Fruit fly (Drosophila melanogaster) whole organism, embryonic: ENCODE results near the gene CG7906.

ENCODE experiments used
- CG10209 ChIP-seq: fragments of 200-800 bp; sonication (Bioruptor generic); optimal IDR thresholded peaks from 3 replicates; lab custom pipeline; 2017; ENCODE audit warnings: missing biosample characterization, mild to moderate bottlenecking, missing genetic modification characterization, missing genetic modification reagents
- CG10321 ChIP-seq: fragments of 200-800 bp; sonication (Bioruptor generic); IDR thresholded peaks from 2 replicates; pipeline ENCODE4 v1.3.6; 2022; ENCODE audit warnings: missing biosample characterization, missing genetic modification characterization
- CG10543 ChIP-seq: fragments of 200-800 bp; sonication (Bioruptor generic); optimal IDR thresholded peaks from 3 replicates; lab custom pipeline; 2017; ENCODE audit warnings: missing biosample characterization, mild to moderate bottlenecking, missing genetic modification characterization, moderate library complexity
- CG11560 ChIP-seq: fragments of 200-800 bp; sonication (Bioruptor generic); IDR thresholded peaks from 3 replicates; pipeline ENCODE4 v1.3.6; 2022; ENCODE audit warnings: missing biosample characterization, missing genetic modification characterization
- CG12071 ChIP-seq: fragments of 200-800 bp; sonication (Bioruptor generic); optimal IDR thresholded peaks from 3 replicates; lab custom pipeline; 2018; ENCODE audit warnings: missing biosample characterization, mild to moderate bottlenecking, missing genetic modification characterization
- CG14014 ChIP-seq: fragments of 200-800 bp; sonication (Bioruptor generic); IDR thresholded peaks from 2 replicates; pipeline ENCODE4 v1.3.6; 2022; ENCODE audit warnings: missing biosample characterization, missing genetic modification characterization
- CG14441 ChIP-seq: fragments of 200-800 bp; sonication (Bioruptor generic); IDR thresholded peaks from 2 replicates; pipeline ENCODE4 v1.3.6; 2022; ENCODE audit warnings: missing biosample characterization, missing genetic modification characterization
- CG15479 ChIP-seq: fragments of 200-800 bp; sonication (Bioruptor generic); optimal IDR thresholded peaks from 3 replicates; lab custom pipeline; 2019; ENCODE audit warnings: missing biosample characterization, mild to moderate bottlenecking, missing genetic modification characterization, moderate library complexity
- CG17359 ChIP-seq: fragments of 200-800 bp; sonication (Bioruptor generic); optimal IDR thresholded peaks from 3 replicates; lab custom pipeline; 2018; ENCODE audit warnings: missing biosample characterization, mild to moderate bottlenecking, missing genetic modification characterization, moderate library complexity
- CG18011 ChIP-seq: fragments of 200-800 bp; sonication (Bioruptor generic); optimal IDR thresholded peaks from 2 replicates; lab custom pipeline; 2017; ENCODE audit warnings: missing biosample characterization, missing genetic modification characterization, mild to moderate bottlenecking, moderate library complexity, missing genotype
- CG18262 ChIP-seq: fragments of 200-800 bp; optimal IDR thresholded peaks from 3 replicates; lab custom pipeline; 2019; ENCODE audit warnings: missing biosample characterization, mild to moderate bottlenecking, missing genetic modification characterization, moderate library complexity
- CG2129 ChIP-seq: fragments of 200-800 bp; sonication (Bioruptor generic); IDR thresholded peaks from 2 replicates; pipeline ENCODE4 v1.3.6; 2022; ENCODE audit warnings: missing biosample characterization, missing genetic modification characterization; ENCODE audit not compliant: partially characterized antibody
- CG33557 ChIP-seq: fragments of 200-800 bp; sonication (Bioruptor generic); optimal IDR thresholded peaks from 2 replicates; lab custom pipeline; 2019; ENCODE audit warnings: missing biosample characterization, mild to moderate bottlenecking, missing genetic modification characterization, moderate library complexity
- CG34376 ChIP-seq: fragments of 200-800 bp; sonication (Bioruptor generic); optimal IDR thresholded peaks from 2 replicates; lab custom pipeline; 2018; ENCODE audit warnings: missing biosample characterization, mild to moderate bottlenecking, missing genetic modification characterization
- CG3995 ChIP-seq: fragments of 200-800 bp; sonication (Bioruptor generic); optimal IDR thresholded peaks from 3 replicates; lab custom pipeline; 2016; ENCODE audit warnings: missing biosample characterization, missing genetic modification characterization
- CG4404 ChIP-seq: fragments of 200-800 bp; sonication (Bioruptor generic); IDR thresholded peaks from 2 replicates; pipeline ENCODE4 v1.3.6; 2022; ENCODE audit warnings: missing biosample characterization, missing genetic modification characterization
- CG4424 ChIP-seq: fragments of 200-800 bp; sonication (Bioruptor generic); optimal IDR thresholded peaks from 3 replicates; lab custom pipeline; 2016; ENCODE audit warnings: missing biosample characterization, missing genetic modification characterization
- CG6689 ChIP-seq: fragments of 200-800 bp; sonication (Bioruptor generic); IDR thresholded peaks from 2 replicates; pipeline ENCODE4 v1.3.6; 2022; ENCODE audit warnings: missing biosample characterization, missing genetic modification characterization
- CG9437 ChIP-seq: fragments of 200-800 bp; sonication (Bioruptor generic); optimal IDR thresholded peaks from 2 replicates; lab custom pipeline; 2018; ENCODE audit warnings: missing biosample characterization, mild to moderate bottlenecking, missing genetic modification characterization
- Ets97D ChIP-seq: fragments of 200-800 bp; sonication (Bioruptor generic); optimal IDR thresholded peaks from 3 replicates; lab custom pipeline; 2016; ENCODE audit warnings: missing biosample characterization, missing genetic modification characterization
- GATAe ChIP-seq: fragments of 200-800 bp; sonication (Bioruptor generic); conservative IDR thresholded peaks from 2 replicates; pipeline ENCODE4 v1.3.6; 2022; ENCODE audit warnings: missing biosample characterization, missing genetic modification characterization
- HLHmδ ChIP-seq: fragments of 200-800 bp; sonication (Bioruptor generic); optimal IDR thresholded peaks from 2 replicates; lab custom pipeline; 2018; ENCODE audit warnings: missing biosample characterization, mild to moderate bottlenecking, missing genetic modification characterization, moderate library complexity
- Hand ChIP-seq: fragments of 200-800 bp; sonication (Bioruptor generic); optimal IDR thresholded peaks from 2 replicates; lab custom pipeline; 2017; ENCODE audit warnings: mild to moderate bottlenecking, missing biosample characterization, missing genetic modification reagents, missing genetic modification characterization
- MESR4 ChIP-seq: fragments of 200-800 bp; sonication (Bioruptor generic); optimal IDR thresholded peaks from 2 replicates; lab custom pipeline; 2018; ENCODE audit warnings: missing biosample characterization, mild to moderate bottlenecking, missing genetic modification characterization, moderate library complexity
- Myb ChIP-seq: fragments of 200-800 bp; sonication (Bioruptor generic); optimal IDR thresholded peaks from 2 replicates; lab custom pipeline; 2016; ENCODE audit warnings: missing biosample characterization, missing genetic modification characterization
- NK7.1 ChIP-seq: fragments of 200-800 bp; sonication (Bioruptor generic); optimal IDR thresholded peaks from 3 replicates; lab custom pipeline; 2016; ENCODE audit warnings: missing biosample characterization, missing genetic modification characterization
- Nf-YC ChIP-seq: fragments of 200-800 bp; optimal IDR thresholded peaks from 3 replicates; lab custom pipeline; 2019; ENCODE audit warnings: missing biosample characterization, mild to moderate bottlenecking, missing genetic modification characterization, moderate library complexity
- Pdp1 ChIP-seq, 2 experiments: fragments of 200-800 bp; sonication (Bioruptor generic); optimal IDR thresholded peaks; 3 replicates each; lab custom pipeline; 2016; ENCODE audit warnings: missing biosample characterization in 2 of 2, missing genetic modification characterization in 2 of 2, mild to moderate bottlenecking in 1 of 2, moderate library complexity in 1 of 2
- Poxn ChIP-seq: fragments of 200-800 bp; sonication (Bioruptor generic); IDR thresholded peaks from 2 replicates; pipeline ENCODE4 v1.3.6; 2022; ENCODE audit warnings: missing biosample characterization, missing genetic modification characterization
- Rfx ChIP-seq: fragments of 200-800 bp; sonication (Bioruptor generic); IDR thresholded peaks from 2 replicates; pipeline ENCODE4 v1.3.6; 2022; ENCODE audit warnings: missing biosample characterization, missing genetic modification characterization
- Sox100B ChIP-seq: fragments of 200-800 bp; sonication (Bioruptor generic); optimal IDR thresholded peaks from 3 replicates; lab custom pipeline; 2018; ENCODE audit warnings: missing biosample characterization, mild to moderate bottlenecking, missing genetic modification characterization
- ase ChIP-seq: fragments of 200-800 bp; sonication (Bioruptor generic); IDR thresholded peaks from 3 replicates; pipeline ENCODE4 v1.3.6; 2022; ENCODE audit warnings: missing biosample characterization, missing genetic modification characterization
- az2 ChIP-seq: fragments of 200-800 bp; sonication (Bioruptor generic); optimal IDR thresholded peaks from 3 replicates; lab custom pipeline; 2016; ENCODE audit warnings: missing biosample characterization, missing genetic modification characterization
- bbx ChIP-seq: fragments of 200-800 bp; sonication (Bioruptor generic); IDR thresholded peaks from 2 replicates; pipeline ENCODE4 v1.3.6; 2022; ENCODE audit warnings: missing biosample characterization, missing genetic modification characterization; ENCODE audit not compliant: partially characterized antibody
- crol ChIP-seq: fragments of 200-800 bp; sonication (Bioruptor generic); IDR thresholded peaks from 2 replicates; pipeline ENCODE4 v1.3.6; 2022; ENCODE audit warnings: missing biosample characterization, missing genetic modification characterization
- cwo ChIP-seq: fragments of 200-800 bp; sonication (Bioruptor generic); optimal IDR thresholded peaks from 3 replicates; lab custom pipeline; 2017; ENCODE audit warnings: missing biosample characterization, missing genetic modification characterization, mild to moderate bottlenecking, moderate library complexity, missing genetic modification reagents
- da ChIP-seq: fragments of 200-800 bp; sonication (Bioruptor generic); optimal IDR thresholded peaks from 2 replicates; lab custom pipeline; 2016; ENCODE audit warnings: missing biosample characterization, missing genetic modification characterization
- ewg ChIP-seq: fragments of 200-800 bp; sonication (Bioruptor generic); optimal IDR thresholded peaks from 3 replicates; lab custom pipeline; 2017; ENCODE audit warnings: mild to moderate bottlenecking, missing biosample characterization, missing genetic modification reagents, missing genetic modification characterization
- fd3F ChIP-seq: fragments of 200-800 bp; sonication (Bioruptor generic); optimal IDR thresholded peaks from 2 replicates; lab custom pipeline; 2018; ENCODE audit warnings: missing biosample characterization, mild to moderate bottlenecking, missing genetic modification characterization, moderate library complexity
- grau ChIP-seq: fragments of 200-800 bp; optimal IDR thresholded peaks from 3 replicates; lab custom pipeline; 2019; ENCODE audit warnings: missing biosample characterization, mild to moderate bottlenecking, missing genetic modification characterization, moderate library complexity
- insv ChIP-seq, 2 experiments: fragments of 200-800 bp; sonication (Bioruptor generic); optimal IDR thresholded peaks; 3 replicates each; lab custom pipeline; 2016 to 2018; ENCODE audit warnings: missing biosample characterization in 2 of 2, missing genetic modification characterization in 2 of 2
- jumu ChIP-seq: fragments of 200-800 bp; sonication (Bioruptor generic); optimal IDR thresholded peaks from 3 replicates; lab custom pipeline; 2016; ENCODE audit warnings: missing biosample characterization, missing genetic modification characterization
- lola ChIP-seq, 3 experiments: fragments of >200 bp in 2 of 3; fragments of 200-800 bp in 1 of 3; sonication (Bioruptor generic) in 1 of 3; optimal IDR thresholded peaks; 2 replicates each; lab custom pipeline; 2017 to 2019; ENCODE audit warnings: missing biosample characterization in 3 of 3, missing genetic modification characterization in 3 of 3, mild to moderate bottlenecking in 1 of 3, moderate library complexity in 1 of 3
- luna ChIP-seq: fragments of 200-800 bp; sonication (Bioruptor generic); optimal IDR thresholded peaks from 2 replicates; lab custom pipeline; 2016; ENCODE audit warnings: missing biosample characterization, missing genetic modification characterization
- phol ChIP-seq: fragments of 200-800 bp; sonication (Bioruptor generic); optimal IDR thresholded peaks from 3 replicates; lab custom pipeline; 2018; ENCODE audit warnings: missing biosample characterization, mild to moderate bottlenecking, missing genetic modification characterization, moderate library complexity
- sens ChIP-seq: fragments of 200-800 bp; sonication (Bioruptor generic); peaks from one replicate; lab custom pipeline; 2016; ENCODE audit warnings: missing biosample characterization, missing genetic modification characterization
- unpg ChIP-seq: fragments of 200-800 bp; sonication (Bioruptor generic); optimal IDR thresholded peaks from 3 replicates; lab custom pipeline; 2018; ENCODE audit warnings: missing biosample characterization, mild to moderate bottlenecking, missing genetic modification characterization, moderate library complexity
- wdn ChIP-seq: fragments of 200-800 bp; sonication (Bioruptor generic); IDR thresholded peaks from 2 replicates; pipeline ENCODE4 v1.3.6; 2022; ENCODE audit warnings: missing biosample characterization, missing genetic modification characterization

The CG7906 gene

dm6 chr3L:14204659-14205568 lies 31.5 kb upstream of the CG7906 start (continued):
- TF ChIP-seq CG10543 (GFP tag; lab: Kevin White, UChicago) (no peak), Hand (GFP tag; lab: Kevin White, UChicago) (no peak), HLHmδ (no peak), cwo (peak; percentile 26), NK7.1 (GFP tag; lab: Kevin White, UChicago) (no peak), GATAe (GFP tag; lab: Robert Waterston, UW) (no peak), lola (GFP tag; optimal IDR thresholded peaks at IDR 0.05; lab: Kevin White, UChicago) (no peak), Sox100B (peak; percentile 14), CG12071 (GFP tag; lab: Kevin White, UChicago) (peak; percentile 9), Pdp1 (GFP tag; optimal IDR thresholded peaks at IDR 0.05; lab: Kevin White, UChicago) (no peak), Nf-YC (tag; lab: Kevin White, UChicago) (peak; percentile 3), sens (GFP tag; lab: Kevin White, UChicago) (peak; percentile 47), CG33557 (GFP tag; lab: Kevin White, UChicago) (no peak), bbx (no peak; the same call in 1 of the 2 replicates), da (GFP tag; lab: Kevin White, UChicago) (no peak), ase (GFP tag; lab: Robert Waterston, UW) (no peak), luna (GFP tag; lab: Kevin White, UChicago) (no peak), wdn (no peak), CG10209 (GFP tag; lab: Kevin White, UChicago) (peak; percentile 50), Poxn (GFP tag; lab: Robert Waterston, UW) (no peak), ewg (GFP tag; lab: Kevin White, UChicago) (no peak), CG4424 (GFP tag; lab: Kevin White, UChicago) (peak; percentile 12), grau (tag; lab: Kevin White, UChicago) (peak; percentile 44), CG18011 (GFP tag; lab: Kevin White, UChicago) (no peak), crol (no peak), CG14014 (GFP tag; lab: Robert Waterston, UW) (0 out of 2 replicates have a peak, but pooled peaks have one; percentile 11), Ets97D (GFP tag; lab: Kevin White, UChicago) (no peak), CG3995 (GFP tag; lab: Kevin White, UChicago) (no peak), fd3F (GFP tag; lab: Kevin White, UChicago) (no peak), CG17359 (tag; lab: Kevin White, UChicago) (no peak), MESR4 (GFP tag; lab: Kevin White, UChicago) (no peak), Rfx (0 out of 2 replicates have a peak, but pooled peaks have one; percentile 31), insv (GFP tag; optimal IDR thresholded peaks at IDR 0.05; lab: Kevin White, UChicago) (no peak), CG11560 (no peak), CG6689 (GFP tag; lab: Robert Waterston, UW) (peak; percentile 31; the same call in 1 of the 2 replicates), CG18262 (peak; percentile 22), az2 (peak; percentile 32), CG10321 (no peak), CG34376 (GFP tag; lab: Kevin White, UChicago) (peak; percentile 19), CG14441 (GFP tag; lab: Robert Waterston, UW) (0 out of 2 replicates have a peak, but pooled peaks have one; percentile 22), jumu (no peak), CG4404 (GFP tag; lab: Robert Waterston, UW) (no peak), CG2129 (GFP tag; lab: Robert Waterston, UW) (no peak), unpg (no peak), CG9437 (GFP tag; lab: Kevin White, UChicago) (peak; percentile 40), CG15479 (GFP tag; lab: Kevin White, UChicago) (no peak), Myb (GFP tag; lab: Kevin White, UChicago) (no peak), phol (tag; lab: Kevin White, UChicago) (peak; percentile 53)
